Fruit fly (Drosophila melanogaster) whole organism, embryonic: ENCODE measurements around the gene CG12253.

Source experiments
- CG31365 ChIP-seq: fragments of 200-800 bp; sonication (Bioruptor generic); optimal IDR thresholded peaks from 2 replicates; lab custom pipeline; 2018; ENCODE audit warnings: missing biosample characterization, mild to moderate bottlenecking, missing genetic modification characterization
- CG5953 ChIP-seq: fragments of 200-800 bp; sonication (Bioruptor generic); IDR thresholded peaks from 2 replicates; pipeline ENCODE4 v1.3.6; 2022; ENCODE audit warnings: missing biosample characterization, missing genetic modification characterization
- Dfd ChIP-seq, 2 experiments: fragments of >200 bp; optimal IDR thresholded peaks; 2 replicates each; lab custom pipeline; 2017; ENCODE audit warnings: missing biosample characterization in 2 of 2, missing genetic modification characterization in 2 of 2
- Hr39 ChIP-seq: fragments of >200 bp; optimal IDR thresholded peaks from 2 replicates; lab custom pipeline; 2017
- kay ChIP-seq: fragments of 200-800 bp; sonication (Bioruptor generic); optimal IDR thresholded peaks from 2 replicates; lab custom pipeline; 2016; ENCODE audit warnings: missing biosample characterization, missing genetic modification characterization
- klu ChIP-seq: fragments of 200-800 bp; sonication (Bioruptor generic); IDR thresholded peaks from 2 replicates; pipeline ENCODE4 v1.3.6; 2022; ENCODE audit warnings: missing biosample characterization, missing genetic modification characterization
- pum ChIP-seq: fragments of 200-800 bp; sonication (Bioruptor generic); optimal IDR thresholded peaks from 2 replicates; lab custom pipeline; 2016; ENCODE audit warnings: missing biosample characterization, missing genetic modification characterization
- schlank ChIP-seq: fragments of 200-800 bp; sonication (Bioruptor generic); optimal IDR thresholded peaks from 2 replicates; lab custom pipeline; 2018; ENCODE audit warnings: missing biosample characterization, mild to moderate bottlenecking, missing genetic modification characterization
- twi ChIP-seq: fragments of 200-800 bp; optimal IDR thresholded peaks from 2 replicates; lab custom pipeline; 2019; ENCODE audit warnings: missing biosample characterization, mild to moderate bottlenecking, missing genetic modification characterization, moderate library complexity

- no peak for TF ChIP-seq twi (tag; lab: Kevin White, UChicago)
- TF ChIP-seq CG5953 (GFP tag; lab: Robert Waterston, UW) = no peak
- TF ChIP-seq schlank = no peak
- no peak for TF ChIP-seq Dfd (GFP tag; optimal IDR thresholded peaks at IDR 0.05; lab: Kevin White, UChicago)
- TF ChIP-seq Hr39 (lab: Kevin White, UChicago) = no peak
- TF ChIP-seq klu = no peak
- no peak for TF ChIP-seq pum (GFP tag; lab: Kevin White, UChicago)
- TF ChIP-seq kay = no peak
- no peak for TF ChIP-seq CG31365 (tag; lab: Kevin White, UChicago)
These were observed 21.6 kb upstream of the CG12253 start for dm6 chr2L:10965962-10966361.
